Worm (Caenorhabditis elegans) whole organism, young adult: Measurements from ENCODE around the gene C33G8.13.

ENCODE experiments used
- B0019.2 ChIP-seq: fragments of 200-800 bp; sonication (Bioruptor generic); conservative IDR thresholded peaks from 2 replicates; pipeline ENCODE4 v1.3.6; 2022; ENCODE audit warnings: missing genetic modification reagents, missing genetic modification characterization, missing compliant biosample characterization
- B0035.1 ChIP-seq: sonication (generic microtip); optimal IDR thresholded peaks from 2 replicates; lab custom pipeline; 2016; ENCODE audit warnings: missing genetic modification characterization, mild to moderate bottlenecking, missing compliant biosample characterization, missing genotype, missing genetic modification reagents
- B0336.3 ChIP-seq: fragments of 200-800 bp; sonication (Bioruptor generic); IDR thresholded peaks from 2 replicates; pipeline ENCODE4 v1.3.6; 2022; ENCODE audit warnings: missing genetic modification characterization, missing compliant biosample characterization
- F10E7.11 ChIP-seq: sonication (generic microtip); optimal IDR thresholded peaks from 2 replicates; lab custom pipeline; 2017; ENCODE audit warnings: mild to moderate bottlenecking, missing genetic modification characterization, moderate library complexity, missing compliant biosample characterization
- F23B12.7 ChIP-seq: sonication (generic microtip); optimal IDR thresholded peaks from 2 replicates; lab custom pipeline; 2017; ENCODE audit warnings: missing genetic modification characterization, mild to moderate bottlenecking, missing compliant biosample characterization, antibody characterized with exemption, moderate library complexity; ENCODE audit not compliant: insufficient read depth
- F49E8.2 ChIP-seq: sonication (generic microtip); optimal IDR thresholded peaks from 3 replicates; lab custom pipeline; 2017; ENCODE audit warnings: missing genetic modification characterization, mild to moderate bottlenecking, missing compliant biosample characterization, antibody characterized with exemption, moderate library complexity; ENCODE audit not compliant: insufficient read depth
- F52B5.7 ChIP-seq: sonication (generic microtip); optimal IDR thresholded peaks from 2 replicates; lab custom pipeline; 2016; ENCODE audit warnings: mild to moderate bottlenecking, missing genetic modification characterization, missing compliant biosample characterization
- F55B11.4 ChIP-seq: sonication (generic microtip); optimal IDR thresholded peaks from 2 replicates; lab custom pipeline; 2016; ENCODE audit warnings: missing compliant biosample characterization, missing genetic modification characterization, borderline replicate concordance; ENCODE audit not compliant: insufficient read depth
- K12H6.12 ChIP-seq: fragments of 200-800 bp; sonication (Bioruptor generic); optimal IDR thresholded peaks from 2 replicates; lab custom pipeline; 2018; ENCODE audit warnings: mild to moderate bottlenecking, missing genetic modification characterization, missing compliant biosample characterization
- Y56A3A.18 ChIP-seq: fragments of 200-800 bp; sonication (Bioruptor generic); IDR thresholded peaks from 2 replicates; pipeline ENCODE4 v1.3.6; 2022; ENCODE audit warnings: missing genetic modification reagents, missing genetic modification characterization, missing compliant biosample characterization
- Y95B8A.8 ChIP-seq: fragments of 200-800 bp; sonication (Bioruptor generic); IDR thresholded peaks from 2 replicates; pipeline ENCODE4 v1.3.6; 2022; ENCODE audit warnings: missing genetic modification reagents, missing genetic modification characterization, missing compliant biosample characterization
- ZK185.1 ChIP-seq: sonication (generic microtip); optimal IDR thresholded peaks from 2 replicates; lab custom pipeline; 2016; ENCODE audit warnings: mild to moderate bottlenecking, missing genetic modification characterization, missing compliant biosample characterization; ENCODE audit not compliant: poor library complexity, severe bottlenecking
- akir-1 ChIP-seq: fragments of 200-800 bp; sonication (Bioruptor generic); optimal IDR thresholded peaks from 2 replicates; lab custom pipeline; 2018; ENCODE audit warnings: mild to moderate bottlenecking, missing genetic modification characterization, moderate library complexity, missing compliant biosample characterization
- ama-1 ChIP-seq, 3 experiments: fragments of 150-350 bp in 1 of 3; sonication (generic microtip) in 2 of 3; optimal IDR thresholded peaks; 2 replicates each; lab custom pipeline; 2014 to 2018; ENCODE audit warnings: missing biosample characterization in 2 of 3, missing genetic modification characterization in 2 of 3, missing genetic modification reagents in 2 of 3
- atf-7 ChIP-seq: sonication (generic microtip); optimal IDR thresholded peaks from 2 replicates; lab custom pipeline; 2017; ENCODE audit warnings: mild to moderate bottlenecking, missing genetic modification characterization, missing compliant biosample characterization
- attf-6 ChIP-seq: fragments of 200-800 bp; sonication (Bioruptor generic); IDR thresholded peaks from 2 replicates; pipeline ENCODE4 v1.3.6; 2022; ENCODE audit warnings: missing genetic modification reagents, missing genetic modification characterization, missing compliant biosample characterization
- bed-1 ChIP-seq: fragments of 200-800 bp; sonication (Bioruptor generic); IDR thresholded peaks from 2 replicates; pipeline ENCODE4 v1.3.6; 2022; ENCODE audit warnings: missing genetic modification reagents, missing genetic modification characterization, missing compliant biosample characterization
- cebp-2 ChIP-seq: fragments of 200-800 bp; sonication (Bioruptor generic); IDR thresholded peaks from 2 replicates; pipeline ENCODE4 v1.3.6; 2022; ENCODE audit warnings: missing genetic modification characterization, missing compliant biosample characterization
- ceh-27 ChIP-seq: fragments of 200-800 bp; sonication (Bioruptor generic); optimal IDR thresholded peaks from 2 replicates; lab custom pipeline; 2018; ENCODE audit warnings: mild to moderate bottlenecking, missing genetic modification characterization, moderate library complexity, missing compliant biosample characterization
- ceh-40 ChIP-seq: fragments of 200-800 bp; sonication (Bioruptor generic); IDR thresholded peaks from 2 replicates; pipeline ENCODE4 v1.3.6; 2022; ENCODE audit warnings: missing genetic modification characterization, missing compliant biosample characterization
- ceh-58 ChIP-seq: fragments of 200-800 bp; sonication (Bioruptor generic); IDR thresholded peaks from 2 replicates; pipeline ENCODE4 v1.3.6; 2022; ENCODE audit warnings: missing genetic modification characterization, missing compliant biosample characterization
- ceh-91 ChIP-seq: fragments of 200-800 bp; sonication (Bioruptor generic); IDR thresholded peaks from 2 replicates; pipeline ENCODE4 v1.3.6; 2022; ENCODE audit warnings: missing genetic modification reagents, missing genetic modification characterization, missing compliant biosample characterization
- die-1 ChIP-seq: sonication (generic microtip); optimal IDR thresholded peaks from 2 replicates; lab custom pipeline; 2016; ENCODE audit warnings: missing genotype, mild to moderate bottlenecking, missing genetic modification characterization, missing compliant biosample characterization
- dpl-1 ChIP-seq: fragments of 150-350 bp; optimal IDR thresholded peaks from 2 replicates; lab custom pipeline; 2014; ENCODE audit warnings: missing biosample characterization, missing genetic modification reagents, missing genetic modification characterization
- him-1 ChIP-seq: sonication (generic microtip); optimal IDR thresholded peaks from 2 replicates; lab custom pipeline; 2016; ENCODE audit warnings: missing genotype, missing genetic modification reagents, missing genetic modification characterization, missing compliant biosample characterization
- hlh-26 ChIP-seq: fragments of 200-800 bp; sonication (Bioruptor generic); conservative IDR thresholded peaks from 2 replicates; pipeline ENCODE4 v1.3.6; 2022; ENCODE audit warnings: missing genetic modification reagents, missing genetic modification characterization, missing compliant biosample characterization
- hmg-1.2 ChIP-seq: fragments of 200-800 bp; sonication (Bioruptor generic); IDR thresholded peaks from 2 replicates; pipeline ENCODE4 v1.3.6; 2022; ENCODE audit warnings: missing genetic modification reagents, missing genetic modification characterization, missing compliant biosample characterization
- hrde-1 ChIP-seq: sonication (generic microtip); optimal IDR thresholded peaks from 2 replicates; lab custom pipeline; 2016; ENCODE audit warnings: missing genetic modification characterization, mild to moderate bottlenecking, missing compliant biosample characterization, moderate library complexity, missing genotype, missing genetic modification reagents, borderline replicate concordance
- let-526 ChIP-seq: fragments of 200-800 bp; sonication (Bioruptor generic); IDR thresholded peaks from 2 replicates; pipeline ENCODE4 v1.3.6; 2022; ENCODE audit warnings: missing genetic modification reagents, missing genetic modification characterization, missing compliant biosample characterization
- lir-1 ChIP-seq: fragments of 200-800 bp; sonication (Bioruptor generic); conservative IDR thresholded peaks from 2 replicates; pipeline ENCODE4 v1.3.6; 2022; ENCODE audit warnings: missing genetic modification reagents, missing genetic modification characterization, missing compliant biosample characterization
- lsl-1 ChIP-seq: fragments of 200-800 bp; sonication (Bioruptor generic); optimal IDR thresholded peaks from 2 replicates; lab custom pipeline; 2018; ENCODE audit warnings: mild to moderate bottlenecking, missing genetic modification characterization, moderate library complexity, missing compliant biosample characterization
- madf-3 ChIP-seq: fragments of 200-800 bp; sonication (Bioruptor generic); IDR thresholded peaks from 2 replicates; pipeline ENCODE4 v1.3.6; 2022; ENCODE audit warnings: missing genetic modification reagents, missing genetic modification characterization, missing compliant biosample characterization
- mes-4 ChIP-seq: sonication (generic microtip); optimal IDR thresholded peaks from 2 replicates; lab custom pipeline; 2016; ENCODE audit warnings: missing genotype, missing genetic modification characterization, missing compliant biosample characterization
- nhr-80 ChIP-seq: sonication (generic microtip); optimal IDR thresholded peaks from 2 replicates; lab custom pipeline; 2016; ENCODE audit warnings: missing genetic modification characterization, missing compliant biosample characterization
- rcor-1 ChIP-seq: fragments of 200-800 bp; sonication (Bioruptor generic); IDR thresholded peaks from 2 replicates; pipeline ENCODE4 v1.3.6; 2022; ENCODE audit warnings: missing genetic modification reagents, missing genetic modification characterization, missing compliant biosample characterization
- sdz-38 ChIP-seq: sonication (generic microtip); optimal IDR thresholded peaks from 2 replicates; lab custom pipeline; 2016; ENCODE audit warnings: missing genotype, missing genetic modification characterization, missing compliant biosample characterization
- snpc-4 ChIP-seq, 5 experiments: fragments of 150-350 bp in 1 of 5; sonication (generic microtip) in 4 of 5; optimal IDR thresholded peaks; 2 replicates each; lab custom pipeline; 2014 to 2018; ENCODE audit warnings: missing genetic modification characterization in 5 of 5, missing biosample characterization in 3 of 5, antibody characterized with exemption in 2 of 5, mild to moderate bottlenecking in 2 of 5, missing compliant biosample characterization in 2 of 5, missing genotype in 2 of 5, moderate library complexity in 2 of 5, missing genetic modification reagents in 1 of 5
- xnd-1 ChIP-seq: sonication (generic microtip); optimal IDR thresholded peaks from 2 replicates; lab custom pipeline; 2016; ENCODE audit warnings: missing genotype, missing genetic modification reagents, missing genetic modification characterization, missing compliant biosample characterization
- ztf-6 ChIP-seq: fragments of 200-800 bp; sonication (Bioruptor generic); IDR thresholded peaks from 2 replicates; pipeline ENCODE4 v1.3.6; 2022; ENCODE audit warnings: missing genetic modification reagents, missing genetic modification characterization, missing compliant biosample characterization

Gene C33G8.13

DNA sequence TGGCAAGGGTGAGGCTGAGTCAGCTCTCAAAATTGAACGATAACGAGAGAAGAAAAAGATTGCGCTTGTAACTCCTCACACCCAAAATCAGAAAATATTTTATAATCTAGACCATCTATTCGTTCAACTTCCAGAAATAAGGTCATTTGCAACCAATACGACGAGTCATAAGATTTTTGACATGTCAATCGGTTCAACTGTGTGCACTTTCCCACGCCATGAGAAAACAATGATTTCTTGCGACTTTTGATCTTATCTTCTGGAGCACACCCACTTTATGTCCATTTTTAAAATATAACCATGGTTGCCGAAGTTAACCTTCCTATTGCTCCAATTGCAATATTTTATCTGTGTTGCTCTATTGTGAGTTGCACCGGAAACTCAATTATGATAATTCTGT lies 1.3 kb upstream of the C33G8.13 start, which contains the start of gene srsx-32:
TSS of gene srsx-32 (plus strand) at position 301 of the 400 bp plus-strand sequence.
- TF ChIP-seq sdz-38 (tag; lab: Kevin White, UChicago) (no peak), F10E7.11 (tag; lab: Kevin White, UChicago) (no peak), bed-1 (GFP tag; lab: Robert Waterston, UW) (no peak), lsl-1 (GFP tag; lab: Kevin White, UChicago) (no peak), ceh-40 (GFP tag; lab: Robert Waterston, UW) (no peak), ceh-91 (no peak), B0035.1 (tag; lab: Kevin White, UChicago) (no peak)

DNA sequence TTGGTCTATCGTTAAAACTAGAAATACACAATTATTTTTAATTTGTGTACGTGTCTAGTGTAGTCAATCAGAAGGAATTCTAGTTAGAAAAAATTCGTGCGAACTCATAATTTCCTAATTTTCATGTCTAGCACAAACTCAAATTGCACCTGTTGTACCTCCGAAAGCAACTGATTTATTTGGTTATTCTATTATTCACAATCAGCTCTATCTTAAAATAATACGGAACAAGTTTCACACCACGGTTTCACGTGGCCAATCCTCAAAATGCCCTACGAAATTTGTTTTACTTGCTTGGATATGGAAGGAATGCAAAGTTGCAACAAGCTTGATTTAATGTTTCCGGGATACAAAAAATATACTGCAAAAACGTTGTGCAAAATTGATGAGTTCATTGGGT lies 3.2 kb downstream of the C33G8.13 start, which contains the start of gene srw-127:
TSS of gene srw-127 (plus strand) at position 301 of the 400 bp plus-strand sequence.
- no peak for TF ChIP-seq nhr-80 (tag; lab: Kevin White, UChicago)
- no peak for TF ChIP-seq B0035.1 (tag; lab: Kevin White, UChicago)
- no peak for TF ChIP-seq sdz-38 (tag; lab: Kevin White, UChicago)
- TF ChIP-seq B0019.2: no peak
- TF ChIP-seq hlh-26: no peak
- no peak for TF ChIP-seq ceh-58 (GFP tag; lab: Robert Waterston, UW)
- TF ChIP-seq rcor-1: no peak
- no peak for TF ChIP-seq F52B5.7 (tag; lab: Kevin White, UChicago)
- TF ChIP-seq ZK185.1 (tag; lab: Kevin White, UChicago): no peak
- TF ChIP-seq let-526: no peak
- TF ChIP-seq F49E8.2 (tag; lab: Kevin White, UChicago): no peak

DNA sequence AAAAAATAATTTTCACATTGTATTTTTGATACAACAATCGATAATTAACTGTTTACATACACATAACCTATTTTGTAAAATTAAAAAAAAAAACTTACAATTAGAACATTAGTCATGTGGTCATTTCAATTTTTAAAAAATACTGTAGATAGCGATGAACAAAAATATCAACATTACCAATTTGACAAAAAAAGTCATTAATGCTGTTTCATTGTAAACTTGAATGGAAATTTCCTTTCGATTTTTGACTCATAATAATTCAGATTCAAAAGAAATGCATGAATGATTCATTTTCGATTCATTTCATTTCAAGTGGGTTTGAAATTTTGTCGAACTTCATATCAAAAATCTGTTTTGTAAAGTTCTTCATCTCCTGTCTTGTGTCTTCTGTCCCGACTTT lies 6.3 kb downstream of the C33G8.13 start, which contains the start of gene C33G8.2:
TSS of gene C33G8.2 (plus strand) at position 301 of the 400 bp plus-strand sequence.
- no peak for TF ChIP-seq dpl-1 (GFP tag; lab: Kevin White, UChicago)
- no peak for TF ChIP-seq Y56A3A.18 (GFP tag; lab: Robert Waterston, UW)
- no peak for TF ChIP-seq lir-1 (GFP tag; lab: Robert Waterston, UW)
- no peak for TF ChIP-seq xnd-1
- no peak for TF ChIP-seq atf-7
- TF ChIP-seq K12H6.12 (tag; lab: Kevin White, UChicago): no peak
- no peak for TF ChIP-seq Y95B8A.8 (GFP tag; lab: Robert Waterston, UW)
- TF ChIP-seq B0336.3 (GFP tag; lab: Robert Waterston, UW): no peak
- no peak for TF ChIP-seq ama-1 (optimal IDR thresholded peaks at IDR 0.05; lab: Kevin White, UChicago)
- TF ChIP-seq ama-1 (GFP tag; optimal IDR thresholded peaks at IDR 0.05; lab: Kevin White, UChicago): no peak
- TF ChIP-seq hrde-1 (tag; lab: Kevin White, UChicago): no peak
- TF ChIP-seq snpc-4 (GFP tag; optimal IDR thresholded peaks at IDR 0.05; lab: Kevin White, UChicago): no peak
- no peak for TF ChIP-seq snpc-4 (tag; optimal IDR thresholded peaks at IDR 0.05; lab: Kevin White, UChicago)
- TF ChIP-seq bed-1 (GFP tag; lab: Robert Waterston, UW): no peak
- no peak for TF ChIP-seq F52B5.7 (tag; lab: Kevin White, UChicago)
- TF ChIP-seq hmg-1.2: no peak
- TF ChIP-seq, all 124 proteins: peak for 0

DNA sequence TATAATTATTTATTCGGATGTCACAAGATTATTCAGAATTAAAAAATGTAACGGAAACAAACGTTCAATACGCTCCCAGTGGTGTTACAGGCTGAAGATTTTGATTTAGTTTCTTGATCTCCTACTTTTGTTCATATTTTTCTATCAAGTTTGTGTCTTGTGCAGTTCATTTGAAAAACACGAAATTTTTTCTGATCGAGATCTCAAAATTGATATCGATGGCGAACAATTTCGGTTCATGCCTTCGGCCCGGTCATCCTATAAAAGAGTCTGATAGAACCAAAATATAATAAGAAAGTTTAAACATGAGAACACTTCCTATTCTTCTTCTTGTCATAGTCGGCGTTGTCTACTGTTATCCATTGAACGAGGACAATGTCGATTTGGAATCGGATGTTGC lies 8.5 kb downstream of the C33G8.13 start, which contains the start of gene drd-10:
TSS of gene drd-10 (plus strand) at position 301 of the 400 bp plus-strand sequence.
- TF ChIP-seq him-1 (tag; lab: Kevin White, UChicago): no peak
- no peak for TF ChIP-seq mes-4 (tag; lab: Kevin White, UChicago)
- no peak for TF ChIP-seq F55B11.4 (tag; lab: Kevin White, UChicago)
- TF ChIP-seq ceh-27 (GFP tag; lab: Kevin White, UChicago): no peak
- TF ChIP-seq cebp-2: no peak
- TF ChIP-seq let-526: no peak
- TF ChIP-seq madf-3 (GFP tag; lab: Robert Waterston, UW): no peak
- TF ChIP-seq hrde-1 (tag; lab: Kevin White, UChicago): no peak
- TF ChIP-seq F23B12.7 (tag; lab: Kevin White, UChicago): no peak
- TF ChIP-seq dpl-1 (GFP tag; lab: Kevin White, UChicago): no peak
- no peak for TF ChIP-seq attf-6 (GFP tag; lab: Robert Waterston, UW)
- no peak for TF ChIP-seq hmg-1.2
- no peak for TF ChIP-seq ztf-6 (GFP tag; lab: Robert Waterston, UW)
- no peak for TF ChIP-seq akir-1
- no peak for TF ChIP-seq die-1
- TF ChIP-seq, all 124 proteins: peak for 0
